Worm (Caenorhabditis elegans): ENCODE measurements around the gene rpl-35.

DNA sequence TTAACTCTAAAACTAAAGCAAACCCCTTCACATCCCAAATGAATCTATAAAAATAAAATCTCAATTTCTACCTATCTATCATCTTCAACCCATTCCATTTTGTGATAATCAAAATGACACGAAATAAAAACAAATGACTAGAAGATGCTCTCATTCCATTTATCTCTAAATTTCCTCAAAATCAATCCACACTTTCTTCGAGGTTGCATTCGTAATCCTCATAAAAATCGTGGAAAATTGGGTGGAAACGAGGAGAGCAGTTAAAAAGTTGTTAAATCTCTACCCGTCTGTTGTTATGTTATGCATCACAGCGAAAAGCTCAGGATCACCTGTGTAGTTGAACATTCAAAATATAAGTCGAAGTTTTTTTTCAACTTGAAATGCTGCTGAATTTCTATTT is 48.0 kb upstream of the rpl-35 start:
- TF ChIP-seq egl-27 (tag; optimal IDR thresholded peaks at IDR 0.05) (no peak), nhr-12 (tag; optimal IDR thresholded peaks at IDR 0.05) (no peak), unc-39 (tag; optimal IDR thresholded peaks at IDR 0.05) (no peak), snpc-4 (tag; optimal IDR thresholded peaks at IDR 0.05) (no peak), sem-4 (tag; optimal IDR thresholded peaks at IDR 0.05) (no peak), ama-1 (optimal IDR thresholded peaks at IDR 0.05) (no peak), crh-2 (tag; optimal IDR thresholded peaks at IDR 0.05) (no peak), unc-62 (GFP tag; optimal IDR thresholded peaks at IDR 0.05) (no peak)

All from whole organism, L2 larva.